Worm (Caenorhabditis elegans): ENCODE results near the gene ark-1.

DNA sequence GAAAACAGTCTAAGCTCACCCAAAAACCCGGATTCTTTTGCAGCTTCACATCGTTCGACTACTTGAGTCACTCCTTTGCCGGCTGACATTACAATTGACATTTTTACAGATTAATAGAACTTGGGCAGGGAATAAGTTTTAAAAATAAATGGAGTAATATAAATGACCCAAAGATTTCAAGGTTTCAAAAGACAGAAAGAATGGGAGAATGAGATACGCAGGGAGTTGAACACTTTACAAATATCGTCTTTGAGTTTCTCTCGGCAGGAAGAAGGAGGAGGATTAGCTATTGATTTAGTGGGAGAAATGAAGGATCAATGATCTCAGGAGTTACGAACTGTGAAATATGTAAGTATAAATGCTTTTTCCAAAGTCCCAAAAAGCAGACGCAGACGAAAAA is 44.9 kb downstream of the ark-1 start, which contains the start of gene K08E7.8:
- TF ChIP-seq ztf-26 (tag; optimal IDR thresholded peaks at IDR 0.05) (no peak), Y53G8AR.9 (GFP tag; conservative IDR thresholded peaks at IDR 0.05) (no peak), athp-1 (tag; optimal IDR thresholded peaks at IDR 0.05) (no peak), B0336.3 (GFP tag; IDR thresholded peaks at IDR 0.05) (no peak), ama-1 (optimal IDR thresholded peaks at IDR 0.05) (no peak), ama-1 (GFP tag; optimal IDR thresholded peaks at IDR 0.05) (no peak), nhr-90 (tag; optimal IDR thresholded peaks at IDR 0.05) (no peak), T26A5.8 (tag; optimal IDR thresholded peaks at IDR 0.05) (no peak), nhr-120 (GFP tag; IDR thresholded peaks at IDR 0.05) (no peak), F22D6.2 (tag; optimal IDR thresholded peaks at IDR 0.05) (no peak), lsy-27 (tag; optimal IDR thresholded peaks at IDR 0.05; ENCODE audit: borderline replicate concordance, insufficient read depth) (no peak), K12H6.12 (tag; optimal IDR thresholded peaks at IDR 0.05) (no peak), unc-62 (GFP tag; optimal IDR thresholded peaks at IDR 0.05) (no peak), ztf-25 (GFP tag; IDR thresholded peaks at IDR 0.05) (no peak), F57C9.4 (tag; optimal IDR thresholded peaks at IDR 0.05) (no peak)

Data from whole organism, young adult.